Worm (Caenorhabditis elegans) whole organism, L3 larva: ENCODE results near the gene spe-36.
A peak's percentile ranks its signal among the peaks of the same experiment; 100 is the strongest.

ENCODE experiments used
- R02D3.7 ChIP-seq: fragments of 150-350 bp; optimal IDR thresholded peaks from 2 replicates; lab custom pipeline; 2014; ENCODE audit warnings: missing biosample characterization, missing genetic modification characterization
- aly-2 ChIP-seq: fragments of 150-350 bp; optimal IDR thresholded peaks from 2 replicates; lab custom pipeline; 2014; ENCODE audit warnings: missing biosample characterization, missing genetic modification characterization
- ceh-16 ChIP-seq: sonication (generic microtip); optimal IDR thresholded peaks from 2 replicates; lab custom pipeline; 2017; ENCODE audit warnings: missing biosample characterization, missing genetic modification characterization
- ceh-82 ChIP-seq: fragments of 150-350 bp; optimal IDR thresholded peaks from 2 replicates; lab custom pipeline; 2014; ENCODE audit warnings: missing biosample characterization, missing genetic modification characterization
- ceh-9 ChIP-seq: sonication (generic microtip); optimal IDR thresholded peaks from 2 replicates; lab custom pipeline; 2018; ENCODE audit warnings: missing biosample characterization, missing genetic modification characterization
- daf-12 ChIP-seq: fragments of 150-350 bp; optimal IDR thresholded peaks from 2 replicates; lab custom pipeline; 2014; ENCODE audit warnings: missing biosample characterization, missing genetic modification reagents, missing genetic modification characterization
- egl-27 ChIP-seq: sonication (generic microtip); optimal IDR thresholded peaks from 4 replicates; lab custom pipeline; 2017; ENCODE audit warnings: missing biosample characterization, missing genetic modification reagents, missing genetic modification characterization
- egl-5 ChIP-seq: fragments of 150-350 bp; optimal IDR thresholded peaks from 2 replicates; lab custom pipeline; 2017; ENCODE audit warnings: missing biosample characterization, missing genetic modification reagents, missing genetic modification characterization, inconsistent platforms
- elt-1 ChIP-seq: fragments of 150-350 bp; optimal IDR thresholded peaks from 2 replicates; lab custom pipeline; 2014; ENCODE audit warnings: missing biosample characterization, missing genetic modification characterization
- elt-2 ChIP-seq: sonication (generic microtip); optimal IDR thresholded peaks from 2 replicates; lab custom pipeline; 2016; ENCODE audit warnings: missing genetic modification reagents, mild to moderate bottlenecking, missing genetic modification characterization, missing compliant biosample characterization
- elt-3 ChIP-seq, 3 experiments: fragments of 150-350 bp in 1 of 3; sonication (generic microtip) in 2 of 3; optimal IDR thresholded peaks; 2 replicates in 2 of 3; 4 replicates in 1 of 3; lab custom pipeline; 2014 to 2017; ENCODE audit warnings: missing biosample characterization in 3 of 3, missing genetic modification characterization in 3 of 3
- eor-1 ChIP-seq, 2 experiments: fragments of 150-350 bp; optimal IDR thresholded peaks; 2 replicates each; lab custom pipeline; 2014 to 2018; ENCODE audit warnings: missing biosample characterization in 2 of 2, missing genetic modification characterization in 2 of 2
- fkh-10 ChIP-seq: sonication (generic microtip); optimal IDR thresholded peaks from 2 replicates; lab custom pipeline; 2017; ENCODE audit warnings: missing biosample characterization, missing genetic modification reagents, missing genetic modification characterization
- fkh-2 ChIP-seq: fragments of 150-350 bp; optimal IDR thresholded peaks from 2 replicates; lab custom pipeline; 2014; ENCODE audit warnings: missing biosample characterization, missing genetic modification reagents, missing genetic modification characterization
- fos-1 ChIP-seq: fragments of 150-350 bp; optimal IDR thresholded peaks from 2 replicates; lab custom pipeline; 2014; ENCODE audit warnings: missing biosample characterization, missing genetic modification characterization
- jun-1 ChIP-seq: fragments of 150-350 bp; optimal IDR thresholded peaks from 2 replicates; lab custom pipeline; 2014; ENCODE audit warnings: missing biosample characterization, missing genetic modification reagents, missing genetic modification characterization
- lin-15B ChIP-seq: fragments of 150-350 bp; optimal IDR thresholded peaks from 2 replicates; lab custom pipeline; 2014; ENCODE audit warnings: missing biosample characterization, missing genetic modification characterization
- lin-39 ChIP-seq: fragments of 150-350 bp; optimal IDR thresholded peaks from 2 replicates; lab custom pipeline; 2018; ENCODE audit warnings: missing biosample characterization, missing genetic modification reagents, missing genetic modification characterization
- lsy-12 ChIP-seq: sonication (generic microtip); optimal IDR thresholded peaks from 2 replicates; lab custom pipeline; 2016; ENCODE audit warnings: mild to moderate bottlenecking, missing genetic modification characterization, missing compliant biosample characterization
- mml-1 ChIP-seq: fragments of 150-350 bp; sonication (generic microtip); optimal IDR thresholded peaks from 3 replicates; lab custom pipeline; 2014; ENCODE audit warnings: missing biosample characterization, missing genetic modification characterization
- nfya-1 ChIP-seq: sonication (generic microtip); optimal IDR thresholded peaks from 2 replicates; lab custom pipeline; 2017; ENCODE audit warnings: missing genetic modification characterization, mild to moderate bottlenecking, missing compliant biosample characterization, antibody characterized with exemption, moderate library complexity; ENCODE audit not compliant: insufficient read depth
- nhr-11 ChIP-seq: fragments of 150-350 bp; optimal IDR thresholded peaks from 2 replicates; lab custom pipeline; 2014; ENCODE audit warnings: missing biosample characterization, missing genetic modification characterization
- nhr-12 ChIP-seq: fragments of 150-350 bp; optimal IDR thresholded peaks from 2 replicates; lab custom pipeline; 2014; ENCODE audit warnings: missing biosample characterization, missing genetic modification characterization
- nhr-23 ChIP-seq: fragments of 150-350 bp; optimal IDR thresholded peaks from 2 replicates; lab custom pipeline; 2014; ENCODE audit warnings: missing biosample characterization, missing genetic modification reagents, missing genetic modification characterization
- nhr-237 ChIP-seq: fragments of 150-350 bp; optimal IDR thresholded peaks from 2 replicates; lab custom pipeline; 2014; ENCODE audit warnings: missing biosample characterization, missing genetic modification characterization
- nhr-25 ChIP-seq: sonication (generic microtip); optimal IDR thresholded peaks from 2 replicates; lab custom pipeline; 2017; ENCODE audit warnings: missing biosample characterization, missing genetic modification characterization
- nhr-28 ChIP-seq: fragments of 150-350 bp; optimal IDR thresholded peaks from 2 replicates; lab custom pipeline; 2014; ENCODE audit warnings: missing biosample characterization, missing genetic modification characterization
- nhr-43 ChIP-seq: sonication (generic microtip); optimal IDR thresholded peaks from 2 replicates; lab custom pipeline; 2016; ENCODE audit warnings: mild to moderate bottlenecking, missing genetic modification characterization, missing compliant biosample characterization; ENCODE audit not compliant: poor library complexity, severe bottlenecking
- nhr-67 ChIP-seq: fragments of 150-350 bp; optimal IDR thresholded peaks from 2 replicates; lab custom pipeline; 2014; ENCODE audit warnings: missing biosample characterization, missing genetic modification characterization
- nhr-76 ChIP-seq: fragments of 150-350 bp; sonication (generic microtip); optimal IDR thresholded peaks from 5 replicates; lab custom pipeline; 2014; ENCODE audit warnings: missing biosample characterization, missing genetic modification characterization
- nhr-77 ChIP-seq: fragments of 150-350 bp; optimal IDR thresholded peaks from 2 replicates; lab custom pipeline; 2014; ENCODE audit warnings: missing biosample characterization, missing genetic modification characterization
- pha-4 ChIP-seq: fragments of 150-350 bp; optimal IDR thresholded peaks from 2 replicates; lab custom pipeline; 2014; ENCODE audit warnings: missing biosample characterization, missing genetic modification reagents, missing genetic modification characterization
- sea-2 ChIP-seq: fragments of 150-350 bp; sonication (generic microtip); optimal IDR thresholded peaks from 4 replicates; lab custom pipeline; 2014; ENCODE audit warnings: missing biosample characterization, missing genetic modification reagents, missing genetic modification characterization
- zag-1 ChIP-seq: fragments of 150-350 bp; optimal IDR thresholded peaks from 2 replicates; lab custom pipeline; 2014; ENCODE audit warnings: missing biosample characterization, missing genetic modification characterization
- ztf-11 ChIP-seq: fragments of 150-350 bp; optimal IDR thresholded peaks from 2 replicates; lab custom pipeline; 2014; ENCODE audit warnings: missing biosample characterization, missing genetic modification characterization
- ztf-4 ChIP-seq: fragments of 150-350 bp; optimal IDR thresholded peaks from 2 replicates; lab custom pipeline; 2014; ENCODE audit warnings: missing biosample characterization, missing genetic modification characterization

The spe-36 gene

ce11 chrIV:11566146-11566545, 25.9 kb downstream of the spe-36 start, which contains the start of gene sec-24.1 (continued):
- TF ChIP-seq egl-27 (tag; lab: Kevin White, UChicago) (no peak), ztf-11 (no peak), fkh-2 (tag; lab: Kevin White, UChicago) (no peak), aly-2 (tag; lab: Kevin White, UChicago) (peak; percentile 63), nhr-23 (tag; lab: Kevin White, UChicago) (peak; percentile 93), ztf-4 (tag; lab: Kevin White, UChicago) (no peak), jun-1 (tag; lab: Kevin White, UChicago) (peak; percentile 68), lin-15B (peak; percentile 78), egl-5 (tag; lab: Kevin White, UChicago) (peak; percentile 58), elt-3 (tag; optimal IDR thresholded peaks at IDR 0.05; lab: Kevin White, UChicago) (peak in 1 of 3 experiments; percentile 67), fos-1 (tag; lab: Kevin White, UChicago) (peak; percentile 31), fkh-10 (GFP tag; lab: Kevin White, UChicago) (peak; percentile 47), nhr-12 (tag; lab: Kevin White, UChicago) (no peak), elt-1 (peak; percentile 40), nhr-67 (no peak), R02D3.7 (tag; lab: Kevin White, UChicago) (peak; percentile 87), ceh-16 (tag; lab: Kevin White, UChicago) (no peak), nhr-25 (peak; percentile 84), nfya-1 (tag; lab: Kevin White, UChicago) (peak; percentile 97), nhr-28 (tag; lab: Kevin White, UChicago) (no peak), nhr-77 (tag; lab: Kevin White, UChicago) (peak; percentile 72), nhr-237 (tag; lab: Kevin White, UChicago) (no peak)

ce11 chrIV:11565022-11565421, 27.0 kb downstream of the spe-36 start:
- no peak for TF ChIP-seq nhr-11 (tag; lab: Kevin White, UChicago)
- TF ChIP-seq zag-1 (tag; lab: Kevin White, UChicago), result no peak
- TF ChIP-seq lin-39 (tag; lab: Kevin White, UChicago), result no peak
- no peak for TF ChIP-seq elt-2
- no peak for TF ChIP-seq lsy-12 (tag; lab: Kevin White, UChicago)
- no peak for TF ChIP-seq R02D3.7 (tag; lab: Kevin White, UChicago)
- TF ChIP-seq pha-4 (tag; lab: Kevin White, UChicago), result no peak
- no peak for TF ChIP-seq nhr-28 (tag; lab: Kevin White, UChicago)
- no peak for TF ChIP-seq fkh-10 (GFP tag; lab: Kevin White, UChicago)
- no peak for TF ChIP-seq egl-5 (tag; lab: Kevin White, UChicago)
- no peak for TF ChIP-seq nhr-25
- no peak for TF ChIP-seq egl-27 (tag; lab: Kevin White, UChicago)
- no peak for TF ChIP-seq nhr-43 (tag; lab: Kevin White, UChicago)
- no peak for TF ChIP-seq sea-2 (GFP tag; lab: Kevin White, UChicago)
- no peak for TF ChIP-seq elt-1
- no peak for TF ChIP-seq ceh-9 (tag; lab: Kevin White, UChicago)

- TF ChIP-seq egl-5 (tag; lab: Kevin White, UChicago) (no peak), ceh-82 (tag; lab: Kevin White, UChicago) (no peak), elt-3 (tag; optimal IDR thresholded peaks at IDR 0.05; lab: Kevin White, UChicago) (no peak), aly-2 (tag; lab: Kevin White, UChicago) (no peak), fkh-2 (tag; lab: Kevin White, UChicago) (no peak), ztf-11 (no peak), nhr-23 (tag; lab: Kevin White, UChicago) (no peak), eor-1 (tag; optimal IDR thresholded peaks at IDR 0.05; lab: Kevin White, UChicago) (no peak), elt-1 (no peak), sea-2 (GFP tag; lab: Kevin White, UChicago) (no peak), lin-39 (tag; lab: Kevin White, UChicago) (no peak), nhr-76 (tag; lab: Kevin White, UChicago) (no peak), daf-12 (tag; lab: Kevin White, UChicago) (no peak), fos-1 (tag; lab: Kevin White, UChicago) (no peak), mml-1 (tag; lab: Kevin White, UChicago) (no peak)
- TF ChIP-seq, all 47 proteins: peak for 0
Observed at ce11 chrIV:11563090-11563489, 29.0 kb downstream of the spe-36 start.
